Fruit fly (Drosophila melanogaster) whole organism, pupa: ENCODE results near the gene CG32213.
A peak's percentile ranks its signal among the peaks of the same experiment; 100 is the strongest.

Experiments used
- CG12605 ChIP-seq: fragments of 200-800 bp; sonication (Bioruptor generic); IDR thresholded peaks from 2 replicates; pipeline ENCODE4 v1.3.6; 2022; ENCODE audit warnings: missing biosample characterization, missing genetic modification characterization
- CG15710 ChIP-seq: fragments of 200-800 bp; sonication (Bioruptor generic); optimal IDR thresholded peaks from 2 replicates; lab custom pipeline; 2018; ENCODE audit warnings: missing biosample characterization, mild to moderate bottlenecking, missing genetic modification characterization, moderate library complexity
- CG17806 ChIP-seq: fragments of 200-800 bp; sonication (Bioruptor generic); optimal IDR thresholded peaks from 2 replicates; lab custom pipeline; 2018; ENCODE audit warnings: missing biosample characterization, mild to moderate bottlenecking, missing genetic modification characterization, moderate library complexity
- CG32121 ChIP-seq: fragments of 200-800 bp; sonication (Bioruptor generic); IDR thresholded peaks from 2 replicates; pipeline ENCODE4 v1.3.6; 2022; ENCODE audit warnings: missing biosample characterization, missing genetic modification characterization
- CG4496 ChIP-seq: fragments of 200-800 bp; sonication (Bioruptor generic); IDR thresholded peaks from 3 replicates; pipeline ENCODE4 v1.3.6; 2022; ENCODE audit warnings: missing biosample characterization, missing genetic modification characterization
- EcR ChIP-seq: fragments of 200-800 bp; sonication (Bioruptor generic); optimal IDR thresholded peaks from 3 replicates; lab custom pipeline; 2019; ENCODE audit warnings: missing biosample characterization, missing genetic modification characterization, mild to moderate bottlenecking, moderate library complexity, missing genetic modification reagents
- Pif1A ChIP-seq: fragments of 200-800 bp; sonication (Bioruptor generic); optimal IDR thresholded peaks from 3 replicates; lab custom pipeline; 2016; ENCODE audit warnings: missing biosample characterization, missing genetic modification characterization
- fd96Ca ChIP-seq: fragments of 200-800 bp; sonication (Bioruptor generic); IDR thresholded peaks from 3 replicates; pipeline ENCODE4 v1.3.6; 2022; ENCODE audit warnings: missing biosample characterization, missing genetic modification characterization
- gl ChIP-seq: fragments of 200-800 bp; sonication (Bioruptor generic); optimal IDR thresholded peaks from 2 replicates; lab custom pipeline; 2018; ENCODE audit warnings: missing biosample characterization, mild to moderate bottlenecking, missing genetic modification characterization
- rn ChIP-seq: fragments of 200-800 bp; sonication (Bioruptor generic); IDR thresholded peaks from 2 replicates; pipeline ENCODE4 v1.3.6; 2022; ENCODE audit warnings: missing biosample characterization, missing genetic modification characterization

dm6 chr3L:19516547-19516946 lies 40.9 kb downstream of the CG32213 start:
- TF ChIP-seq EcR (GFP tag; lab: Kevin White, UChicago): no peak
- no peak for TF ChIP-seq CG17806
- peak; percentile 37 for TF ChIP-seq Pif1A (GFP tag; lab: Kevin White, UChicago)
- TF ChIP-seq CG12605 (GFP tag; lab: Robert Waterston, UW): no peak
- TF ChIP-seq gl (tag; lab: Kevin White, UChicago): no peak
- peak; percentile 32; the same call in 1 of the 2 replicates for TF ChIP-seq CG32121 (GFP tag; lab: Robert Waterston, UW)
- TF ChIP-seq CG15710 (tag; lab: Kevin White, UChicago): no peak
- TF ChIP-seq CG4496 (GFP tag; lab: Robert Waterston, UW): peak; percentile 85
- TF ChIP-seq rn (GFP tag; lab: Robert Waterston, UW): peak; percentile 60
- TF ChIP-seq fd96Ca (GFP tag; lab: Robert Waterston, UW): no peak
